Fruit fly (Drosophila melanogaster): ENCODE data around the gene aust.
A peak's percentile ranks its signal among the peaks of the same experiment; 100 is the strongest.

aust gene

DNA sequence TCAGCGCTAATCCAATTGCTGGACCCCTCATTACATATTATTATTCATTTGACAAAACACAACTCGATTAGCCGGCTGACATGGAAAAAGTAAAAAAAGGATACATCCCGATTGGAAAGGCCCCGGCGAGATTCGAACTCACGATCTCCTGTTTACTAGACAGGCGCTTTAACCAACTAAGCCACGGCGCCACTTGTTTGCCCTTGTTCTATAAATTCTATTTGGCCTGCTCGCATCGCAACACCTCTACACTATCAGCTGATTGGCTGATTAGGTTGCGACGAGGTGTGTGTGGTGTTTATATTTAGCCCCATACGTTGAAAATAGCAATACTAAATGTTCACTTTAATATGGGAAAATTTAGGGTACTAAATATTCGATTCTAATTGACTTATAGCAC, 14.4 kb downstream of the aust start:
- no peak for TF ChIP-seq Mnt (GFP tag; optimal IDR thresholded peaks at IDR 0.05)
- no peak for TF ChIP-seq bab1 (GFP tag; optimal IDR thresholded peaks at IDR 0.05)
- TF ChIP-seq CG33017 (tag; optimal IDR thresholded peaks at IDR 0.05), result no peak
- TF ChIP-seq CG12768 (GFP tag; optimal IDR thresholded peaks at IDR 0.05), result no peak
- no peak for TF ChIP-seq cic (GFP tag; optimal IDR thresholded peaks at IDR 0.05)
- TF ChIP-seq kay (GFP tag; ENCODE audit: borderline replicate concordance), result no peak
- TF ChIP-seq CG7101 (tag; optimal IDR thresholded peaks at IDR 0.05), result no peak
- TF ChIP-seq Crg-1 (GFP tag; optimal IDR thresholded peaks at IDR 0.05), result no peak
- TF ChIP-seq Clk (GFP tag; optimal IDR thresholded peaks at IDR 0.05), result no peak
- no peak for TF ChIP-seq tj (GFP tag; optimal IDR thresholded peaks at IDR 0.05)
- TF ChIP-seq CG5204 (GFP tag; optimal IDR thresholded peaks at IDR 0.05), result no peak
- no peak for TF ChIP-seq toe (GFP tag; optimal IDR thresholded peaks at IDR 0.05)
- no peak for TF ChIP-seq CG1620 (GFP tag; optimal IDR thresholded peaks at IDR 0.05)
- no peak for TF ChIP-seq Hr96 (GFP tag; optimal IDR thresholded peaks at IDR 0.05)
- no peak for TF ChIP-seq ovo (GFP tag; optimal IDR thresholded peaks at IDR 0.05)
- no peak for TF ChIP-seq cnc (optimal IDR thresholded peaks at IDR 0.05)
- no peak for TF ChIP-seq pad (GFP tag; optimal IDR thresholded peaks at IDR 0.05)
- TF ChIP-seq CG14711 (tag; optimal IDR thresholded peaks at IDR 0.05), result no peak
- TF ChIP-seq CG11617 (GFP tag; optimal IDR thresholded peaks at IDR 0.05), result no peak
- no peak for TF ChIP-seq CG7045 (GFP tag; optimal IDR thresholded peaks at IDR 0.05)

DNA sequence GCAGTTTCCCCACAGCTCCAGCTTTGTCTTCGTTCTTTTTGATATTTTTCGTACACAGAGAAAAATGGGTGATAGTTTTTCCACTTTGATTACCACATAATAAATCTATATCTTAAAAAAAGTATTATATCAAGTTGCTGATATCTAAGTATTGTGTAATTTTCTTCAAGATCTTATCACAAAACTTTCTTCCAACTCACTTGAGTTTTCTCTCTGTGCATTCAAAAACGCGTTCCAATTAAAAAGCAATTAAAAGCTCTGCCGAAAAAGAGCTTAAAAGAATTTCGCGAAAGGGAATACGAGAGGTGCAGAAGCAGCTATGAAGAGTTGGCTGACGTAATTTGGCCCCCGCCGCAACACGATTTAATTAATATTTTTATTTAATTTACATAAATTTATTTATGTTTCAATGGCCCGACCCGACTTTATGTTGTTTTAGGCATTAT, 15.3 kb downstream of the aust start:
- TF ChIP-seq cnc (optimal IDR thresholded peaks at IDR 0.05) (no peak), kay (GFP tag; ENCODE audit: borderline replicate concordance) (no peak), CG7101 (tag; optimal IDR thresholded peaks at IDR 0.05) (peak; percentile 21), tj (GFP tag; optimal IDR thresholded peaks at IDR 0.05) (peak; percentile 59), cic (GFP tag; optimal IDR thresholded peaks at IDR 0.05) (no peak), bab1 (GFP tag; optimal IDR thresholded peaks at IDR 0.05) (peak; percentile 72)

DNA sequence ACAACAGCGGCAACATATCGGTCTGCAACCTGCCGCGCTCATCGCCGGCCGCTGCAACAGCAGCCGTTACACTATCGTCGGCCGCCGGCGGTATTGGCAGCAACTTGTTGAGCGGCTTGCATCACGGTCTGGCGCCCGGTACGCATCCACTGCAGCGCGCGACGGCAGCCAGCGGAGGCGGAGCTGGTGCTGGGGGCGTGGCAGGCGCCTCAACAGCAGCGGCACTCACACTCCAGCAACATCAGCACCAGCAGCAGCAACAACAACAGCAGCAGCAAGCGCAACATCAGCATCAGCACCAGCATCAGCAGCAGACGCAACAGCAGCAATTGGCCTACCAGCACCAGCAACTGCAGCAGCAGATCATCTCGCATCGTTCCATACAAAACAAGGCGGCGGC, 16.7 kb downstream of the aust start:
- no peak for TF ChIP-seq CG33017 (tag; optimal IDR thresholded peaks at IDR 0.05)
- TF ChIP-seq Crg-1 (GFP tag; optimal IDR thresholded peaks at IDR 0.05), result no peak
- no peak for TF ChIP-seq Hr96 (GFP tag; optimal IDR thresholded peaks at IDR 0.05)
- TF ChIP-seq CG1620 (GFP tag; optimal IDR thresholded peaks at IDR 0.05), result no peak
- no peak for TF ChIP-seq toe (GFP tag; optimal IDR thresholded peaks at IDR 0.05)
- TF ChIP-seq kay (GFP tag; ENCODE audit: borderline replicate concordance), result no peak
- no peak for TF ChIP-seq CG7045 (GFP tag; optimal IDR thresholded peaks at IDR 0.05)
- no peak for TF ChIP-seq CG12768 (GFP tag; optimal IDR thresholded peaks at IDR 0.05)
- TF ChIP-seq pad (GFP tag; optimal IDR thresholded peaks at IDR 0.05), result no peak
- no peak for TF ChIP-seq CG7101 (tag; optimal IDR thresholded peaks at IDR 0.05)
- TF ChIP-seq bab1 (GFP tag; optimal IDR thresholded peaks at IDR 0.05), result no peak
- no peak for TF ChIP-seq tj (GFP tag; optimal IDR thresholded peaks at IDR 0.05)
- no peak for TF ChIP-seq Clk (GFP tag; optimal IDR thresholded peaks at IDR 0.05)
- TF ChIP-seq Mnt (GFP tag; optimal IDR thresholded peaks at IDR 0.05), result no peak

DNA sequence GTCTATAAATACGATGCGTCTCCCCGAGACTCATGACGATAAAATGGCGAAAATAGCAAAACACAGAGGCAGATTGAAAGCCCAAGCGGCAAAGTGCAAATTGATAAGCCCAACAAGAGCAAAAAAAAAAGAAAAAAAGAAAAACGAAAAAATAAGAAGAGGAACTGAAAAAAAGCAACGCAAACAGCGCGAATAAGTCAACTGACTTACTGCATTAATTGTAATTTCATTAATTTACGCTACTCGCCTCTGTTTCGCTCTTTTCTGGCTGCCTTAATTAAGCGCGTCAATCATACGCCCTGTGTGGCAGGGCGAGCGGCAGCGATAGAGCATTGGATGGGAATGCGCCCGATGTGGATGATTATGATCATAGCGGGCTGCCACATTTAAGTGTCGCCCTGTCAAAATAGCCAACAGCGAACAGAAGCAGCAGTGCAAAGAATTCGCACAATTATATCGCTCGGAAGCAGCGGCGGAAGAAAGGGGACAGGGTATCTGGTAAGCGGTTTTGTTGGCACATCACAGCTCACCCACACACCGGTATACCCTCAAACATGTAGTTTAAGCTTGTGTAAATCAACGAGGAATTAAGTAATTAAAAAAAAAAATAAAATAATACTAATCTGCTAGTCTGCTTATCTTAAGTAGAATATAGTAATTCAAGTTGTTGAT, 18.9 kb downstream of the aust start:
- TF ChIP-seq CG33017 (tag; optimal IDR thresholded peaks at IDR 0.05), result no peak
- TF ChIP-seq Clk (GFP tag; optimal IDR thresholded peaks at IDR 0.05), result no peak
- peak; percentile 30 for TF ChIP-seq tj (GFP tag; optimal IDR thresholded peaks at IDR 0.05)
- peak; percentile 25 for TF ChIP-seq CG12768 (GFP tag; optimal IDR thresholded peaks at IDR 0.05)
- TF ChIP-seq Mnt (GFP tag; optimal IDR thresholded peaks at IDR 0.05), result peak; percentile 25
- no peak for TF ChIP-seq CG5204 (GFP tag; optimal IDR thresholded peaks at IDR 0.05)
- peak; percentile 8 for TF ChIP-seq CG11617 (GFP tag; optimal IDR thresholded peaks at IDR 0.05)
- no peak for TF ChIP-seq Crg-1 (GFP tag; optimal IDR thresholded peaks at IDR 0.05)
- TF ChIP-seq ovo (GFP tag; optimal IDR thresholded peaks at IDR 0.05), result no peak
- TF ChIP-seq CG14711 (tag; optimal IDR thresholded peaks at IDR 0.05), result no peak
- TF ChIP-seq cic (GFP tag; optimal IDR thresholded peaks at IDR 0.05), result peak; percentile 58

DNA sequence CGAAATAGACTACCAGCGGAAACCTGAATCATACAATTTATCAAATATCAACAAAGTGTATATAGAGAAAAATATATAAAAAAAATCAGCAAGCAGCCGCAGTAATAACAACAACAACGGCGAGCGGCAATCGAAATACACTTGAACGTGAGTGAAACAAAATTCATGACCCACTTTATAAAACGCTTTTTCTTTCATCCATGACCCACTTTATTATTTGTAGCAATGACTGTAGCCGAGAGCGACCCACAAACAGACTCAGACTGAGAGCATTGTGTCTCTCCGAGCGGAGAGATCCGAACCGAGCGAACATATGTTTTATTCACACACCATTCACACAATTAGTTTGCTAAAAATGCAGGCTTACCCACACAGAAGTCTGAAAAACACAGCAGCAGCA, 21.1 kb downstream of the aust start:
- TF ChIP-seq kay (GFP tag; ENCODE audit: borderline replicate concordance) (peak; percentile 72), Hr96 (GFP tag; optimal IDR thresholded peaks at IDR 0.05) (no peak), CG1620 (GFP tag; optimal IDR thresholded peaks at IDR 0.05) (no peak), tj (GFP tag; optimal IDR thresholded peaks at IDR 0.05) (no peak), bab1 (GFP tag; optimal IDR thresholded peaks at IDR 0.05) (no peak)

DNA sequence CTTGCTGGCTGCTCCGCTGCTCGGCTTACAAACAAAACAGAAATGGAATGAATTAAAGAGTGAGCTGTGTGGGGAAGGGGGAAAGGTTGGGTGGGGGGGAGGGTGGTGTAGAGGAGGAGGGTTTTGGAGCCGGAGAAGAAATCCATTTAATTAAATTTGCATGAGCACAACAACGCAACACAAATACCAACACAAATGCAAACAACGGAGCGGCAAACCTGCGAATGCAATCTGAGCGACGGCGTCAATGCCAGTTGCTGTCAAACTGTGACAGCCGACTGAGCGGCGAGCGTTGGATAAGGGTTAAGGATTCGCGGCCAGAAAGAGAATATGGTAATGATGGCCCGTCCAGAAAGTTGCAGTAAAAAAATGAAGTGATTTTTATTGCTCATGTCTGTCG, 25.5 kb downstream of the aust start:
- TF ChIP-seq toe (GFP tag; optimal IDR thresholded peaks at IDR 0.05), result no peak
- TF ChIP-seq CG1620 (GFP tag; optimal IDR thresholded peaks at IDR 0.05), result no peak
- TF ChIP-seq bab1 (GFP tag; optimal IDR thresholded peaks at IDR 0.05), result no peak
- no peak for TF ChIP-seq Mnt (GFP tag; optimal IDR thresholded peaks at IDR 0.05)

DNA sequence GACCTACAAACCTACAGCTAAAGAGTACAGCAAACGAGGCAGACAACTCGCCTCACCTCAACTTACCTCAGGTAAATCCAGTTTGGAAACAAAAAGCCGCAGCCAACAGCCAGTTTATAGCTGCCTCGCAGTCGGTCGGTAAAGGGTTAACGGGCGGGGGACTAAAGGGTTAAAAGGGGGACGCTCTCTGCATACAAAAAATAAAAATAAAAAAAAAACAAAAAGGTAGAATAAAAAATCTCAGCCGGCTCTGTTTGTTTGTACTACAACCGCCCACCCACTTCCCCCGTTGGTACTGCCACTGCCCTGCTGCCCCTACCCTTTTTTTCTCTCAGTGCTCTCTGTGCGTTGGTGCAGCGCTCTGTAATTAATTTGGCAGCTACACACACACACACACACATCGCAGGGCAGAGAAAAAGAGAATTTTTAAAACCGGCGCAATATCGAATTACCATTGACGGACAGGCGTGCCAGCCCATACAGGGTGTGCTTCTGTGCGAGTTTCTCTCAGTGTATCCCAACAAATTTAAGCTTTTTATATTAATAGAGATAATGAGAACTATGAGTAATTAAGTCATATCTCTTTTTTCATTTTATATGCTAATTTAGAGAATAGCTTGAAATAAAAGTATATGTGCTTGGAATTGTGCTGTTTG, 26.4 kb downstream of the aust start:
- TF ChIP-seq CG7101 (tag; optimal IDR thresholded peaks at IDR 0.05), result no peak
- no peak for TF ChIP-seq bab1 (GFP tag; optimal IDR thresholded peaks at IDR 0.05)
- no peak for TF ChIP-seq Clk (GFP tag; optimal IDR thresholded peaks at IDR 0.05)
- no peak for TF ChIP-seq Hr96 (GFP tag; optimal IDR thresholded peaks at IDR 0.05)
- TF ChIP-seq toe (GFP tag; optimal IDR thresholded peaks at IDR 0.05), result no peak
- no peak for TF ChIP-seq kay (GFP tag; ENCODE audit: borderline replicate concordance)
- TF ChIP-seq ovo (GFP tag; optimal IDR thresholded peaks at IDR 0.05), result no peak
- no peak for TF ChIP-seq Mnt (GFP tag; optimal IDR thresholded peaks at IDR 0.05)
- no peak for TF ChIP-seq CG14711 (tag; optimal IDR thresholded peaks at IDR 0.05)
- no peak for TF ChIP-seq CG7045 (GFP tag; optimal IDR thresholded peaks at IDR 0.05)
- TF ChIP-seq Crg-1 (GFP tag; optimal IDR thresholded peaks at IDR 0.05), result no peak
- TF ChIP-seq pad (GFP tag; optimal IDR thresholded peaks at IDR 0.05), result no peak
- TF ChIP-seq CG33017 (tag; optimal IDR thresholded peaks at IDR 0.05), result no peak

Measured in whole organism, adult.